Fruit fly (Drosophila melanogaster) whole organism, adult: ENCODE data around the gene CG34384.

Experiments used
- CG11617 ChIP-seq: fragments of 200-800 bp; sonication (Bioruptor generic); optimal IDR thresholded peaks from 2 replicates; lab custom pipeline; 2017; ENCODE audit warnings: mild to moderate bottlenecking, missing biosample characterization, missing genetic modification reagents, missing genetic modification characterization
- CG14711 ChIP-seq: fragments of 200-800 bp; sonication (Bioruptor generic); optimal IDR thresholded peaks from 2 replicates; lab custom pipeline; 2018; ENCODE audit warnings: missing biosample characterization, mild to moderate bottlenecking, missing genetic modification characterization, moderate library complexity
- CG1620 ChIP-seq: fragments of 200-800 bp; sonication (Bioruptor generic); optimal IDR thresholded peaks from 2 replicates; lab custom pipeline; 2016; ENCODE audit warnings: missing biosample characterization, missing genetic modification characterization
- cnc ChIP-seq, 2 experiments: fragments of >200 bp; optimal IDR thresholded peaks; 2 replicates each; lab custom pipeline; 2017
- kay ChIP-seq: fragments of 200-800 bp; sonication (Bioruptor generic); peaks from one replicate; lab custom pipeline; 2016; ENCODE audit warnings: missing biosample characterization, missing genetic modification characterization, borderline replicate concordance
- pad ChIP-seq: fragments of 200-800 bp; sonication (Bioruptor generic); optimal IDR thresholded peaks from 3 replicates; lab custom pipeline; 2017; ENCODE audit warnings: missing biosample characterization, missing genetic modification characterization, mild to moderate bottlenecking, moderate library complexity, missing genetic modification reagents

DNA sequence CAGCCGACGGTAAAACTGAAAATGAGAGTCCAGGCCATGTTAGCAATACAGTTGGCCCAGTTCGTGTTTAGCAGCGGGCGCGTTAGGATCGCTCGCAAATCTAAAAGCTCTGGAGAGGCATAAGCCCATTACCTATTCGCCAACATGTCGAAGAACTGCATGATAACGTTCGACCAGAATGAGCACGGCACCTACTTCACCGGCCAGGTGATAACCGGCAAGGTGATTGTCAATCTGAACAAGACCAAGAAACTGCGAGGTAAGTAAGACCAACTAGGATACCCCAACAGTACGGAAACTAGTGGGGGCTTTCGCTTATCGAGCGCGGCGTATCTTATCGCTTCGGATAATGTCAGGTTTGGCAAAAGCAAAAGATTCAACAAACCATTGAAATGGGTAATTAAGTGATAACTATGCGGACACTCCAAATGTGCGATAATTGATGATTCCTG, 23.6 kb upstream of the CG34384 start, which contains the start of gene CG10086:
- TF ChIP-seq pad (GFP tag; lab: Kevin White, UChicago) (peak; percentile 17), cnc (optimal IDR thresholded peaks at IDR 0.05; lab: Kevin White, UChicago) (no peak), kay (GFP tag; lab: Kevin White, UChicago) (no peak), CG11617 (no peak), CG14711 (tag; lab: Kevin White, UChicago) (no peak), CG1620 (GFP tag; lab: Kevin White, UChicago) (no peak)
